Fruit fly (Drosophila melanogaster) whole organism, embryonic: ENCODE measurements around the gene Taf11.
A peak's percentile ranks its signal among the peaks of the same experiment; 100 is the strongest.

Experiments
- CG10543 ChIP-seq: fragments of 200-800 bp; sonication (Bioruptor generic); optimal IDR thresholded peaks from 3 replicates; lab custom pipeline; 2017; ENCODE audit warnings: missing biosample characterization, mild to moderate bottlenecking, missing genetic modification characterization, moderate library complexity
- CG10565 ChIP-seq: fragments of 200-800 bp; sonication (Bioruptor generic); optimal IDR thresholded peaks from 3 replicates; lab custom pipeline; 2016; ENCODE audit warnings: missing biosample characterization, mild to moderate bottlenecking, missing genetic modification characterization
- CG11456 ChIP-seq: fragments of 200-800 bp; sonication (Bioruptor generic); IDR thresholded peaks from 3 replicates; pipeline ENCODE4 v1.3.6; 2022; ENCODE audit warnings: missing biosample characterization, missing genetic modification characterization
- CG12104 ChIP-seq: fragments of 200-800 bp; sonication (Bioruptor generic); optimal IDR thresholded peaks from 3 replicates; lab custom pipeline; 2016; ENCODE audit warnings: missing biosample characterization, missing genetic modification characterization
- CG12219 ChIP-seq: fragments of 200-800 bp; sonication (Bioruptor generic); optimal IDR thresholded peaks from 3 replicates; lab custom pipeline; 2018; ENCODE audit warnings: missing biosample characterization, mild to moderate bottlenecking, missing genetic modification characterization
- CG1233 ChIP-seq: fragments of 200-800 bp; sonication (Bioruptor generic); optimal IDR thresholded peaks from 4 replicates; lab custom pipeline; 2018; ENCODE audit warnings: missing biosample characterization, mild to moderate bottlenecking, missing genetic modification characterization
- CG14860 ChIP-seq: fragments of 200-800 bp; sonication (Bioruptor generic); IDR thresholded peaks from 3 replicates; pipeline ENCODE4 v1.3.6; 2022; ENCODE audit warnings: missing biosample characterization, missing genetic modification characterization; ENCODE audit not compliant: partially characterized antibody
- CG14965 ChIP-seq: fragments of 200-800 bp; sonication (Bioruptor generic); optimal IDR thresholded peaks from 2 replicates; lab custom pipeline; 2016; ENCODE audit warnings: missing biosample characterization, missing genetic modification characterization, borderline replicate concordance
- CG15073 ChIP-seq: fragments of 200-800 bp; sonication (Bioruptor generic); optimal IDR thresholded peaks from 2 replicates; lab custom pipeline; 2016; ENCODE audit warnings: missing biosample characterization, missing genetic modification characterization
- CG16813 ChIP-seq: fragments of 200-800 bp; sonication (Bioruptor generic); IDR thresholded peaks from 3 replicates; pipeline ENCODE4 v1.3.6; 2022; ENCODE audit warnings: missing biosample characterization, missing genetic modification characterization; ENCODE audit not compliant: partially characterized antibody
- CG16863 ChIP-seq: fragments of 200-800 bp; sonication (Bioruptor generic); optimal IDR thresholded peaks from 3 replicates; lab custom pipeline; 2016; ENCODE audit warnings: missing biosample characterization, missing genetic modification characterization
- CG18619 ChIP-seq: fragments of 200-800 bp; sonication (Bioruptor generic); optimal IDR thresholded peaks from 3 replicates; lab custom pipeline; 2017; ENCODE audit warnings: missing biosample characterization, mild to moderate bottlenecking, missing genetic modification characterization
- CG30431 ChIP-seq: fragments of 200-800 bp; sonication (Bioruptor generic); optimal IDR thresholded peaks from 2 replicates; lab custom pipeline; 2017; ENCODE audit warnings: missing biosample characterization, missing genetic modification characterization
- CG3163 ChIP-seq: fragments of 200-800 bp; sonication (Bioruptor generic); optimal IDR thresholded peaks from 3 replicates; lab custom pipeline; 2016; ENCODE audit warnings: missing biosample characterization, missing genetic modification characterization
- CG3281 ChIP-seq: fragments of 200-800 bp; sonication (Bioruptor generic); optimal IDR thresholded peaks from 3 replicates; lab custom pipeline; 2017; ENCODE audit warnings: missing biosample characterization, mild to moderate bottlenecking, missing genetic modification characterization
- CG34422 ChIP-seq: fragments of 200-800 bp; sonication (Bioruptor generic); IDR thresholded peaks from 3 replicates; pipeline ENCODE4 v1.3.6; 2022; ENCODE audit warnings: missing biosample characterization, missing genetic modification characterization
- CG42726 ChIP-seq: fragments of 200-800 bp; sonication (Bioruptor generic); IDR thresholded peaks from 2 replicates; pipeline ENCODE4 v1.3.6; 2022; ENCODE audit warnings: missing biosample characterization, missing genetic modification characterization; ENCODE audit not compliant: partially characterized antibody
- CG7839 ChIP-seq: fragments of 200-800 bp; sonication (Bioruptor generic); optimal IDR thresholded peaks from 3 replicates; lab custom pipeline; 2018; ENCODE audit warnings: missing biosample characterization, mild to moderate bottlenecking, missing genetic modification characterization, moderate library complexity
- CG7928 ChIP-seq: fragments of 200-800 bp; sonication (Bioruptor generic); optimal IDR thresholded peaks from 2 replicates; lab custom pipeline; 2017; ENCODE audit warnings: missing biosample characterization, mild to moderate bottlenecking, missing genetic modification characterization
- CG8388 ChIP-seq: fragments of 200-800 bp; sonication (Bioruptor generic); optimal IDR thresholded peaks from 2 replicates; lab custom pipeline; 2019; ENCODE audit warnings: missing biosample characterization, mild to moderate bottlenecking, missing genetic modification characterization, moderate library complexity
- CG9876 ChIP-seq: fragments of 200-800 bp; sonication (Bioruptor generic); optimal IDR thresholded peaks from 2 replicates; lab custom pipeline; 2016; ENCODE audit warnings: missing biosample characterization, missing genetic modification characterization
- CkIIα-i1 ChIP-seq: fragments of 200-800 bp; sonication (Bioruptor generic); IDR thresholded peaks from 2 replicates; pipeline ENCODE4 v1.3.6; 2022; ENCODE audit warnings: missing biosample characterization, missing genetic modification characterization
- CoRest ChIP-seq: fragments of 200-800 bp; sonication (Bioruptor generic); optimal IDR thresholded peaks from 3 replicates; lab custom pipeline; 2018; ENCODE audit warnings: missing biosample characterization, mild to moderate bottlenecking, missing genetic modification characterization, moderate library complexity
- E2f2 ChIP-seq: fragments of 200-800 bp; sonication (Bioruptor generic); IDR thresholded peaks from 2 replicates; pipeline ENCODE4 v1.3.6; 2022; ENCODE audit warnings: missing biosample characterization, missing genetic modification characterization
- H2.0 ChIP-seq: fragments of 200-800 bp; sonication (Bioruptor generic); IDR thresholded peaks from 2 replicates; pipeline ENCODE4 v1.3.6; 2022; ENCODE audit warnings: missing biosample characterization, missing genetic modification characterization
- HHEX ChIP-seq: fragments of 200-800 bp; sonication (Bioruptor generic); optimal IDR thresholded peaks from 3 replicates; lab custom pipeline; 2017; ENCODE audit warnings: missing biosample characterization, mild to moderate bottlenecking, missing genetic modification characterization, missing genetic modification reagents
- HmgD ChIP-seq: fragments of 200-800 bp; sonication (Bioruptor generic); optimal IDR thresholded peaks from 3 replicates; lab custom pipeline; 2016; ENCODE audit warnings: missing biosample characterization, missing genetic modification characterization
- Hr39 ChIP-seq: fragments of >200 bp; optimal IDR thresholded peaks from 2 replicates; lab custom pipeline; 2017
- Lhr ChIP-seq: fragments of 200-800 bp; sonication (Bioruptor generic); optimal IDR thresholded peaks from 3 replicates; lab custom pipeline; 2017; ENCODE audit warnings: mild to moderate bottlenecking, missing biosample characterization, missing genetic modification reagents, missing genetic modification characterization
- Med ChIP-seq: fragments of 200-800 bp; sonication (Bioruptor generic); peaks from one replicate; lab custom pipeline; 2016; ENCODE audit warnings: missing biosample characterization, missing genetic modification characterization, mild to moderate bottlenecking, inconsistent platforms, moderate library complexity
- Myb ChIP-seq: fragments of 200-800 bp; sonication (Bioruptor generic); optimal IDR thresholded peaks from 2 replicates; lab custom pipeline; 2016; ENCODE audit warnings: missing biosample characterization, missing genetic modification characterization
- Taf1 ChIP-seq: fragments of 200-800 bp; sonication (Bioruptor generic); IDR thresholded peaks from 2 replicates; pipeline ENCODE4 v1.3.6; 2022; ENCODE audit warnings: missing biosample characterization, missing genetic modification characterization
- bigmax ChIP-seq: fragments of 200-800 bp; sonication (Bioruptor generic); optimal IDR thresholded peaks from 2 replicates; lab custom pipeline; 2018; ENCODE audit warnings: missing biosample characterization, mild to moderate bottlenecking, missing genetic modification characterization
- chinmo ChIP-seq: fragments of 200-800 bp; sonication (Bioruptor generic); IDR thresholded peaks from 4 replicates; pipeline ENCODE4 v1.3.6; 2022; ENCODE audit warnings: missing biosample characterization, missing genetic modification characterization; ENCODE audit not compliant: partially characterized antibody
- disco-r ChIP-seq: fragments of 200-800 bp; sonication (Bioruptor generic); optimal IDR thresholded peaks from 2 replicates; lab custom pipeline; 2016; ENCODE audit warnings: missing biosample characterization, missing genetic modification characterization
- esg ChIP-seq: fragments of 200-800 bp; sonication (Bioruptor generic); conservative IDR thresholded peaks from 2 replicates; pipeline ENCODE4 v1.3.6; 2022; ENCODE audit warnings: missing biosample characterization, missing genetic modification characterization
- eyg ChIP-seq: fragments of 200-800 bp; sonication (Bioruptor generic); optimal IDR thresholded peaks from 3 replicates; lab custom pipeline; 2016; ENCODE audit warnings: missing biosample characterization, missing genetic modification characterization
- fu2 ChIP-seq: fragments of 200-800 bp; sonication (Bioruptor generic); optimal IDR thresholded peaks from 2 replicates; lab custom pipeline; 2016; ENCODE audit warnings: missing biosample characterization, missing genetic modification characterization
- lmd ChIP-seq: fragments of 200-800 bp; sonication (Bioruptor generic); IDR thresholded peaks from 2 replicates; pipeline ENCODE4 v1.3.6; 2022; ENCODE audit warnings: missing biosample characterization, missing genetic modification characterization
- otp ChIP-seq: fragments of 200-800 bp; sonication (Bioruptor generic); IDR thresholded peaks from 3 replicates; pipeline ENCODE4, ENCODE4 v1.3.6; 2022; ENCODE audit warnings: missing biosample characterization, missing genetic modification characterization
- phol ChIP-seq: fragments of 200-800 bp; sonication (Bioruptor generic); optimal IDR thresholded peaks from 3 replicates; lab custom pipeline; 2018; ENCODE audit warnings: missing biosample characterization, mild to moderate bottlenecking, missing genetic modification characterization, moderate library complexity
- pros ChIP-seq: fragments of 200-800 bp; sonication (Bioruptor generic); optimal IDR thresholded peaks from 3 replicates; lab custom pipeline; 2019; ENCODE audit warnings: missing biosample characterization, mild to moderate bottlenecking, missing genetic modification characterization, moderate library complexity
- pzg ChIP-seq: fragments of 200-800 bp; sonication (Bioruptor generic); optimal IDR thresholded peaks from 3 replicates; lab custom pipeline; 2018; ENCODE audit warnings: missing biosample characterization, mild to moderate bottlenecking, missing genetic modification characterization, moderate library complexity
- shn ChIP-seq: fragments of 200-800 bp; sonication (Bioruptor generic); optimal IDR thresholded peaks from 3 replicates; lab custom pipeline; 2016; ENCODE audit warnings: missing biosample characterization, missing genetic modification characterization
- sna ChIP-seq: fragments of 200-800 bp; sonication (Bioruptor generic); IDR thresholded peaks from 2 replicates; pipeline ENCODE4 v1.3.6; 2022; ENCODE audit warnings: missing biosample characterization, missing genetic modification characterization; ENCODE audit not compliant: partially characterized antibody
- stc ChIP-seq: fragments of 200-800 bp; sonication (Bioruptor generic); IDR thresholded peaks from 2 replicates; pipeline ENCODE4 v1.3.6; 2022; ENCODE audit warnings: missing biosample characterization, missing genetic modification characterization
- trh ChIP-seq: fragments of 200-800 bp; sonication (Bioruptor generic); optimal IDR thresholded peaks from 2 replicates; lab custom pipeline; 2016; ENCODE audit warnings: missing biosample characterization, missing genetic modification characterization
- twi ChIP-seq: fragments of 200-800 bp; optimal IDR thresholded peaks from 2 replicates; lab custom pipeline; 2019; ENCODE audit warnings: missing biosample characterization, mild to moderate bottlenecking, missing genetic modification characterization, moderate library complexity
- wdn ChIP-seq: fragments of 200-800 bp; sonication (Bioruptor generic); IDR thresholded peaks from 2 replicates; pipeline ENCODE4 v1.3.6; 2022; ENCODE audit warnings: missing biosample characterization, missing genetic modification characterization

The Taf11 gene

DNA sequence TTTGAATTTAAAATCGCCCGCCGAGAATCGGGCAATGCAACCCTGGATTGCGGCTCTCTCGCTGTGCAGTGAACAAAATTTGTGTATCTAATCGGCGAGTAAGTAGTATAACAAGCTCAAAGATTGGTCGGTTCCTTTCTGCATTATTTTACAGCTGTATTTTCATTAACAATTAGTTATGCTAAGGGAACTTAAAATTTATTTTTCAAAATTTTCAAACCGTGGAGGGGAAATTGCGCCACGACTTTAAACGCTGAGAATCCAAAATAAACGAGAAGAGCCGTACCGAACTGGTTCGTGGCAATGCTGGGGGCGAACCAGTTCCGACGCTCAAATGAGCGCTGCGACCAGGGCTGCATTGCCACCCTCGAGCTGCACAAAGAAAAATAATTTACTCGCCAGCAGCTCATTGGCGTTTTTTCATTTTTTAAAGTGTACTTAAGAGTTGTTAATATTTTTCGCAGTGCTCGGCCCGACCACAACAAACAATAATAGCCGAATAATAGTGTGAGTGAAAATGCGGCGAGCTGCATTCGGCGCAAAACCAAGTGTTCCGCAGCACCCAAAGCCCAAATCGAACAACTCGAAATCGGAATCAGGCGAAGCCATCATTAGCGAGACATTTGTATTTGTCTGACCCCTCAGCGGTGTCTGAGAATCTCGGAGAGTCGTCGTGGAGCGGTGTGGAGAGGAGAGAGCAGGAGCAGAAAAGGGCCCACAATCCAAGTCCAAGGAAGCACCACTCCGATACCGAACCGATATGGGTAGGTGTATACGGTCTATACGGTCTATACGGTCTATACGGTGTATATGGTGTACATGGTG lies 4.9 kb downstream of the Taf11 start, which contains the start of gene zf30C (continued):
- peak; percentile 95 for TF ChIP-seq CG7928 (GFP tag; lab: Kevin White, UChicago)
- peak; percentile 66 for TF ChIP-seq trh (GFP tag; lab: Kevin White, UChicago)
- TF ChIP-seq CG10565 (GFP tag; lab: Kevin White, UChicago), result no peak
- TF ChIP-seq CG3281, result peak; percentile 77
- TF ChIP-seq Myb (GFP tag; lab: Kevin White, UChicago), result peak; percentile 83
- TF ChIP-seq CkIIα-i1 (GFP tag; lab: Robert Waterston, UW), result no peak
- peak; percentile 79 for TF ChIP-seq CoRest (tag; lab: Kevin White, UChicago)
- peak; percentile 48; the same call in 1 of the 2 replicates for TF ChIP-seq wdn (GFP tag; lab: Robert Waterston, UW)
- peak; percentile 65 for TF ChIP-seq CG8388 (GFP tag; lab: Kevin White, UChicago)
- TF ChIP-seq Hr39, result no peak
- TF ChIP-seq CG1233 (GFP tag; lab: Kevin White, UChicago), result peak; percentile 62
- TF ChIP-seq pzg (GFP tag; lab: Kevin White, UChicago), result peak; percentile 71
- peak; percentile 31 for TF ChIP-seq twi
- TF ChIP-seq CG14965, result peak; percentile 31
- TF ChIP-seq shn (GFP tag; lab: Kevin White, UChicago), result peak; percentile 93
- no peak for TF ChIP-seq pros (GFP tag; lab: Kevin White, UChicago)
- peak; percentile 90 for TF ChIP-seq eyg (GFP tag; lab: Kevin White, UChicago)
- TF ChIP-seq CG9876 (GFP tag; lab: Kevin White, UChicago), result peak; percentile 85
- TF ChIP-seq CG11456, result peak; percentile 93
- peak; percentile 83 for TF ChIP-seq CG10543 (GFP tag; lab: Kevin White, UChicago)
- TF ChIP-seq CG3163 (GFP tag; lab: Kevin White, UChicago), result peak; percentile 79
- TF ChIP-seq sna (GFP tag; lab: Robert Waterston, UW), result no peak
- peak; percentile 62 for TF ChIP-seq disco-r
- peak; percentile 99 for TF ChIP-seq E2f2 (GFP tag; lab: Robert Waterston, UW)
- peak; percentile 80 for TF ChIP-seq CG18619 (GFP tag; lab: Kevin White, UChicago)
- peak; percentile 84 for TF ChIP-seq otp (GFP tag; lab: Robert Waterston, UW)
- TF ChIP-seq HmgD (GFP tag; lab: Kevin White, UChicago), result peak; percentile 90
- 0 out of 4 replicates have a peak, but pooled peaks have one; percentile 22 for TF ChIP-seq chinmo (GFP tag; lab: Robert Waterston, UW)
- peak; percentile 57; the same call in 1 of the 2 replicates for TF ChIP-seq CG42726 (GFP tag; lab: Robert Waterston, UW)
- peak; percentile 80 for TF ChIP-seq HHEX
- peak; percentile 99 for TF ChIP-seq Med (GFP tag; lab: Kevin White, UChicago)
- peak; percentile 76 for TF ChIP-seq stc (GFP tag; lab: Robert Waterston, UW)
- TF ChIP-seq CG30431 (GFP tag; lab: Kevin White, UChicago), result peak; percentile 78
- peak; percentile 83 for TF ChIP-seq lmd (GFP tag; lab: Robert Waterston, UW)
- peak; percentile 63 for TF ChIP-seq phol (tag; lab: Kevin White, UChicago)
- peak; percentile 84 for TF ChIP-seq CG16863
- TF ChIP-seq CG12104 (GFP tag; lab: Kevin White, UChicago), result peak; percentile 67
- peak; percentile 76 for TF ChIP-seq CG7839 (tag; lab: Kevin White, UChicago)
- TF ChIP-seq bigmax, result peak; percentile 30
- peak; percentile 69 for TF ChIP-seq Lhr (GFP tag; lab: Kevin White, UChicago)
- peak; percentile 49; the same call in 1 of the 2 replicates for TF ChIP-seq esg
- peak; percentile 35; the same call in 1 of the 3 replicates for TF ChIP-seq CG16813 (GFP tag; lab: Robert Waterston, UW)
- TF ChIP-seq CG12219 (GFP tag; lab: Kevin White, UChicago), result peak; percentile 48
- TF ChIP-seq CG34422 (GFP tag; lab: Robert Waterston, UW), result peak; percentile 87
- TF ChIP-seq CG15073 (GFP tag; lab: Kevin White, UChicago), result peak; percentile 51
- TF ChIP-seq H2.0 (GFP tag; lab: Robert Waterston, UW), result peak; percentile 82
- no peak for TF ChIP-seq CG14860 (GFP tag; lab: Robert Waterston, UW)
- TF ChIP-seq Taf1 (GFP tag; lab: Robert Waterston, UW), result peak; percentile 64
- TF ChIP-seq fu2 (GFP tag; lab: Kevin White, UChicago), result peak; percentile 89
